Fruit fly (Drosophila melanogaster) whole organism, embryonic: ENCODE data around the gene CG31141.

Experiments used
- Abd-B ChIP-seq: fragments of 200-800 bp; sonication (Bioruptor generic); optimal IDR thresholded peaks from 2 replicates; lab custom pipeline; 2018; ENCODE audit warnings: missing biosample characterization, mild to moderate bottlenecking, missing genetic modification characterization, moderate library complexity
- Aef1 ChIP-seq: fragments of 200-800 bp; sonication (Bioruptor generic); IDR thresholded peaks from 3 replicates; pipeline ENCODE4 v1.3.6; 2022; ENCODE audit warnings: missing biosample characterization, missing genetic modification characterization
- Bgb ChIP-seq: fragments of 200-800 bp; sonication (Bioruptor generic); IDR thresholded peaks from 2 replicates; pipeline ENCODE4 v1.3.6; 2022; ENCODE audit warnings: missing biosample characterization, missing genetic modification characterization; ENCODE audit not compliant: partially characterized antibody
- CG10431 ChIP-seq: fragments of 200-800 bp; sonication (Bioruptor generic); optimal IDR thresholded peaks from 3 replicates; lab custom pipeline; 2018; ENCODE audit warnings: missing biosample characterization, mild to moderate bottlenecking, missing genetic modification characterization
- CG12391 ChIP-seq: fragments of 200-800 bp; sonication (Bioruptor generic); optimal IDR thresholded peaks from 3 replicates; lab custom pipeline; 2018; ENCODE audit warnings: missing biosample characterization, mild to moderate bottlenecking, missing genetic modification characterization, moderate library complexity
- CG12659 ChIP-seq: fragments of 200-800 bp; sonication (Bioruptor generic); optimal IDR thresholded peaks from 3 replicates; lab custom pipeline; 2017; ENCODE audit warnings: mild to moderate bottlenecking, missing biosample characterization, missing genetic modification reagents, missing genetic modification characterization
- CG13287 ChIP-seq: fragments of 200-800 bp; sonication (Bioruptor generic); IDR thresholded peaks from 2 replicates; pipeline ENCODE4 v1.3.6; 2022; ENCODE audit warnings: missing biosample characterization, missing genetic modification characterization; ENCODE audit not compliant: partially characterized antibody
- CG13624 ChIP-seq: fragments of 200-800 bp; sonication (Bioruptor generic); optimal IDR thresholded peaks from 2 replicates; lab custom pipeline; 2016; ENCODE audit warnings: missing biosample characterization, missing genetic modification characterization
- CG15479 ChIP-seq: fragments of 200-800 bp; sonication (Bioruptor generic); optimal IDR thresholded peaks from 3 replicates; lab custom pipeline; 2019; ENCODE audit warnings: missing biosample characterization, mild to moderate bottlenecking, missing genetic modification characterization, moderate library complexity
- CG1602 ChIP-seq: fragments of 200-800 bp; sonication (Bioruptor generic); optimal IDR thresholded peaks from 3 replicates; lab custom pipeline; 2016; ENCODE audit warnings: missing biosample characterization, missing genetic modification characterization
- CG17361 ChIP-seq: fragments of 200-800 bp; sonication (Bioruptor generic); IDR thresholded peaks from 3 replicates; pipeline ENCODE4 v1.3.6; 2022; ENCODE audit warnings: missing biosample characterization, missing genetic modification characterization
- CG18262 ChIP-seq: fragments of 200-800 bp; optimal IDR thresholded peaks from 3 replicates; lab custom pipeline; 2019; ENCODE audit warnings: missing biosample characterization, mild to moderate bottlenecking, missing genetic modification characterization, moderate library complexity
- CG2875 ChIP-seq: fragments of 200-800 bp; sonication (Bioruptor generic); optimal IDR thresholded peaks from 2 replicates; lab custom pipeline; 2017; ENCODE audit warnings: missing biosample characterization, mild to moderate bottlenecking, missing genetic modification characterization, missing genetic modification reagents
- CG3995 ChIP-seq: fragments of 200-800 bp; sonication (Bioruptor generic); optimal IDR thresholded peaks from 3 replicates; lab custom pipeline; 2016; ENCODE audit warnings: missing biosample characterization, missing genetic modification characterization
- CG4404 ChIP-seq: fragments of 200-800 bp; sonication (Bioruptor generic); IDR thresholded peaks from 2 replicates; pipeline ENCODE4 v1.3.6; 2022; ENCODE audit warnings: missing biosample characterization, missing genetic modification characterization
- CG5953 ChIP-seq: fragments of 200-800 bp; sonication (Bioruptor generic); IDR thresholded peaks from 2 replicates; pipeline ENCODE4 v1.3.6; 2022; ENCODE audit warnings: missing biosample characterization, missing genetic modification characterization
- CG7786 ChIP-seq: fragments of 200-800 bp; sonication (Bioruptor generic); optimal IDR thresholded peaks from 2 replicates; lab custom pipeline; 2016; ENCODE audit warnings: missing biosample characterization, missing genetic modification characterization
- CG8478 ChIP-seq: fragments of >200 bp; optimal IDR thresholded peaks from 2 replicates; lab custom pipeline; 2018
- CG9797 ChIP-seq: fragments of 200-800 bp; sonication (Bioruptor generic); optimal IDR thresholded peaks from 3 replicates; lab custom pipeline; 2018; ENCODE audit warnings: missing biosample characterization, mild to moderate bottlenecking, missing genetic modification characterization
- CHES-1-like ChIP-seq: fragments of 200-800 bp; sonication (Bioruptor generic); optimal IDR thresholded peaks from 2 replicates; lab custom pipeline; 2016; ENCODE audit warnings: missing biosample characterization, missing genetic modification characterization
- Deaf1 ChIP-seq: fragments of 200-800 bp; optimal IDR thresholded peaks from 3 replicates; lab custom pipeline; 2019; ENCODE audit warnings: missing biosample characterization, mild to moderate bottlenecking, missing genetic modification characterization, moderate library complexity
- HLH4C ChIP-seq: fragments of 200-800 bp; sonication (Bioruptor generic); IDR thresholded peaks from 3 replicates; pipeline ENCODE4 v1.3.6; 2022; ENCODE audit warnings: missing biosample characterization, missing genetic modification characterization; ENCODE audit not compliant: partially characterized antibody
- HLHmδ ChIP-seq: fragments of 200-800 bp; sonication (Bioruptor generic); optimal IDR thresholded peaks from 2 replicates; lab custom pipeline; 2018; ENCODE audit warnings: missing biosample characterization, mild to moderate bottlenecking, missing genetic modification characterization, moderate library complexity
- Hsf ChIP-seq: fragments of 200-800 bp; sonication (Bioruptor generic); optimal IDR thresholded peaks from 3 replicates; lab custom pipeline; 2016; ENCODE audit warnings: missing biosample characterization, missing genetic modification characterization
- Lim3 ChIP-seq: fragments of 200-800 bp; sonication (Bioruptor generic); IDR thresholded peaks from 2 replicates; pipeline ENCODE4 v1.3.6; 2022; ENCODE audit warnings: missing biosample characterization, missing genetic modification characterization
- NFAT ChIP-seq: fragments of 200-800 bp; sonication (Bioruptor generic); IDR thresholded peaks from 2 replicates; pipeline ENCODE4 v1.3.6; 2022; ENCODE audit warnings: missing biosample characterization, missing genetic modification characterization
- TFAM ChIP-seq: fragments of 200-800 bp; sonication (Bioruptor generic); optimal IDR thresholded peaks from 2 replicates; lab custom pipeline; 2017; ENCODE audit warnings: missing biosample characterization, missing genetic modification characterization, inconsistent platforms
- bbx ChIP-seq: fragments of 200-800 bp; sonication (Bioruptor generic); IDR thresholded peaks from 2 replicates; pipeline ENCODE4 v1.3.6; 2022; ENCODE audit warnings: missing biosample characterization, missing genetic modification characterization; ENCODE audit not compliant: partially characterized antibody
- cg ChIP-seq: fragments of 200-800 bp; sonication (Bioruptor generic); optimal IDR thresholded peaks from 3 replicates; lab custom pipeline; 2019; ENCODE audit warnings: missing biosample characterization, mild to moderate bottlenecking, missing genetic modification characterization, moderate library complexity
- ci ChIP-seq: fragments of 200-800 bp; sonication (Bioruptor generic); IDR thresholded peaks from 3 replicates; pipeline ENCODE4 v1.3.6; 2022; ENCODE audit warnings: missing biosample characterization, missing genetic modification characterization
- dm ChIP-seq: fragments of 200-800 bp; sonication (Bioruptor generic); optimal IDR thresholded peaks from 3 replicates; lab custom pipeline; 2016; ENCODE audit warnings: missing biosample characterization, missing genetic modification characterization
- exex ChIP-seq: fragments of 200-800 bp; sonication (Bioruptor generic); optimal IDR thresholded peaks from 4 replicates; lab custom pipeline; 2018; ENCODE audit warnings: missing biosample characterization, mild to moderate bottlenecking, missing genetic modification characterization, moderate library complexity
- gcm ChIP-seq: fragments of 200-800 bp; sonication (Bioruptor generic); optimal IDR thresholded peaks from 2 replicates; lab custom pipeline; 2019; ENCODE audit warnings: missing biosample characterization, mild to moderate bottlenecking, missing genetic modification characterization, moderate library complexity
- gem ChIP-seq: fragments of 200-800 bp; sonication (Bioruptor generic); optimal IDR thresholded peaks from 2 replicates; lab custom pipeline; 2019; ENCODE audit warnings: missing biosample characterization, mild to moderate bottlenecking, missing genetic modification characterization, moderate library complexity
- hth ChIP-seq: fragments of >200 bp; optimal IDR thresholded peaks from 2 replicates; lab custom pipeline; 2017; ENCODE audit warnings: inconsistent platforms
- insv ChIP-seq, 2 experiments: fragments of 200-800 bp; sonication (Bioruptor generic); optimal IDR thresholded peaks; 3 replicates each; lab custom pipeline; 2016 to 2018; ENCODE audit warnings: missing biosample characterization in 2 of 2, missing genetic modification characterization in 2 of 2
- inv ChIP-seq: fragments of 200-800 bp; sonication (Bioruptor generic); IDR thresholded peaks from 2 replicates; pipeline ENCODE4 v1.3.6; 2022; ENCODE audit warnings: missing biosample characterization, missing genetic modification characterization; ENCODE audit not compliant: partially characterized antibody
- lilli ChIP-seq: fragments of 200-800 bp; sonication (Bioruptor generic); optimal IDR thresholded peaks from 3 replicates; lab custom pipeline; 2016; ENCODE audit warnings: missing biosample characterization, missing genetic modification characterization
- nom ChIP-seq: fragments of 200-800 bp; sonication (Bioruptor generic); optimal IDR thresholded peaks from 2 replicates; lab custom pipeline; 2017; ENCODE audit warnings: missing biosample characterization, missing genetic modification characterization, mild to moderate bottlenecking, moderate library complexity, missing genetic modification reagents
- odd ChIP-seq: fragments of 200-800 bp; sonication (Bioruptor generic); optimal IDR thresholded peaks from 2 replicates; lab custom pipeline; 2017; ENCODE audit warnings: missing biosample characterization, mild to moderate bottlenecking, missing genetic modification characterization
- onecut ChIP-seq: fragments of 200-800 bp; sonication (Bioruptor generic); IDR thresholded peaks from 2 replicates; pipeline ENCODE4 v1.3.6; 2022; ENCODE audit warnings: missing biosample characterization, missing genetic modification characterization
- pfk ChIP-seq: fragments of 200-800 bp; sonication (Bioruptor generic); optimal IDR thresholded peaks from 2 replicates; lab custom pipeline; 2018; ENCODE audit warnings: missing biosample characterization, mild to moderate bottlenecking, missing genetic modification characterization, moderate library complexity
- phol ChIP-seq: fragments of 200-800 bp; sonication (Bioruptor generic); optimal IDR thresholded peaks from 3 replicates; lab custom pipeline; 2018; ENCODE audit warnings: missing biosample characterization, mild to moderate bottlenecking, missing genetic modification characterization, moderate library complexity
- rib ChIP-seq: fragments of 200-800 bp; sonication (Bioruptor generic); IDR thresholded peaks from 2 replicates; pipeline ENCODE4 v1.3.6; 2022; ENCODE audit warnings: missing biosample characterization, missing genetic modification characterization
- sd ChIP-seq: fragments of 200-800 bp; sonication (Bioruptor generic); optimal IDR thresholded peaks from 3 replicates; lab custom pipeline; 2018; ENCODE audit warnings: missing biosample characterization, mild to moderate bottlenecking, missing genetic modification characterization, moderate library complexity
- stwl ChIP-seq: fragments of 200-800 bp; sonication (Bioruptor generic); optimal IDR thresholded peaks from 3 replicates; lab custom pipeline; 2018; ENCODE audit warnings: missing biosample characterization, mild to moderate bottlenecking, missing genetic modification characterization, moderate library complexity
- tap ChIP-seq: fragments of 200-800 bp; optimal IDR thresholded peaks from 3 replicates; lab custom pipeline; 2019; ENCODE audit warnings: missing biosample characterization, mild to moderate bottlenecking, missing genetic modification characterization, moderate library complexity
- unpg ChIP-seq: fragments of 200-800 bp; sonication (Bioruptor generic); optimal IDR thresholded peaks from 3 replicates; lab custom pipeline; 2018; ENCODE audit warnings: missing biosample characterization, mild to moderate bottlenecking, missing genetic modification characterization, moderate library complexity

CG31141 gene

dm6 chr3R:23922502-23923350 is at the start of gene CG31141, which contains the start of gene sba (continued):
- TF ChIP-seq cg (GFP tag; lab: Kevin White, UChicago) (peak; percentile 75), CG15479 (GFP tag; lab: Kevin White, UChicago) (peak; percentile 75), phol (tag; lab: Kevin White, UChicago) (peak; percentile 15), dm (GFP tag; lab: Kevin White, UChicago) (peak; percentile 5), CG3995 (GFP tag; lab: Kevin White, UChicago) (peak; percentile 17), HLHmδ (GFP tag; lab: Kevin White, UChicago) (peak; percentile 38), pfk (GFP tag; lab: Kevin White, UChicago) (no peak), CG17361 (GFP tag; lab: Robert Waterston, UW) (0 out of 3 replicates have a peak, but pooled peaks have one; percentile 7), exex (tag; lab: Kevin White, UChicago) (peak; percentile 77), Bgb (GFP tag; lab: Robert Waterston, UW) (peak; percentile 96), nom (GFP tag; lab: Kevin White, UChicago) (peak; percentile 63), CG13624 (GFP tag; lab: Kevin White, UChicago) (peak; percentile 29), CG2875 (GFP tag; lab: Kevin White, UChicago) (no peak), CHES-1-like (peak; percentile 13), CG12391 (peak; percentile 29), tap (tag; lab: Kevin White, UChicago) (peak; percentile 16), bbx (GFP tag; lab: Robert Waterston, UW) (peak; percentile 94), CG8478 (lab: Kevin White, UChicago) (peak; percentile 79), CG10431 (GFP tag; lab: Kevin White, UChicago) (peak; percentile 3), gcm (peak; percentile 26), stwl (peak; percentile 85), Abd-B (GFP tag; lab: Kevin White, UChicago) (peak; percentile 26), NFAT (GFP tag; lab: Robert Waterston, UW) (0 out of 2 replicates have a peak, but pooled peaks have one; percentile 20), CG9797 (GFP tag; lab: Kevin White, UChicago) (peak; percentile 76), gem (no peak), odd (GFP tag; lab: Kevin White, UChicago) (peak; percentile 60), inv (GFP tag; lab: Robert Waterston, UW) (peak; percentile 78; the same call in 1 of the 2 replicates), CG7786 (GFP tag; lab: Kevin White, UChicago) (no peak), lilli (GFP tag; lab: Kevin White, UChicago) (peak; percentile 26), ci (GFP tag; lab: Robert Waterston, UW) (peak; percentile 77; the same call in 2 of the 3 replicates), CG1602 (GFP tag; lab: Kevin White, UChicago) (no peak), CG13287 (GFP tag; lab: Robert Waterston, UW) (peak; percentile 87), hth (lab: Kevin White, UChicago) (no peak), CG5953 (no peak), rib (GFP tag; lab: Robert Waterston, UW) (no peak), CG12659 (GFP tag; lab: Kevin White, UChicago) (peak; percentile 84), sd (tag; lab: Kevin White, UChicago) (peak; percentile 52), Deaf1 (peak; percentile 72), Aef1 (GFP tag; lab: Robert Waterston, UW) (peak; percentile 69), CG18262 (tag; lab: Kevin White, UChicago) (peak; percentile 6), Lim3 (GFP tag; lab: Robert Waterston, UW) (no peak), insv (GFP tag; optimal IDR thresholded peaks at IDR 0.05; lab: Kevin White, UChicago) (peak in 1 of 2 experiments; percentile 4), unpg (GFP tag; lab: Kevin White, UChicago) (peak; percentile 10), onecut (GFP tag; lab: Robert Waterston, UW) (peak; percentile 44), Hsf (GFP tag; lab: Kevin White, UChicago) (peak; percentile 17), TFAM (GFP tag; lab: Kevin White, UChicago) (peak; percentile 16), HLH4C (peak; percentile 84), CG4404 (GFP tag; lab: Robert Waterston, UW) (no peak)
